Worm (Caenorhabditis elegans): Measurements from ENCODE around the gene kvs-2.

- TF ChIP-seq ets-7 (tag; optimal IDR thresholded peaks at IDR 0.05) (no peak), ama-1 (optimal IDR thresholded peaks at IDR 0.05) (no peak)
Observed at ce11 chrV:10659343-10659742, 23.5 kb downstream of the kvs-2 start.

Data from whole organism, early embryonic.